Worm (Caenorhabditis elegans): ENCODE data around the gene F49C12.2.

- TF ChIP-seq hlh-15 (tag; optimal IDR thresholded peaks at IDR 0.05) (no peak), madf-2 (tag; optimal IDR thresholded peaks at IDR 0.05) (no peak), elt-2 (tag; optimal IDR thresholded peaks at IDR 0.05) (no peak), ceh-9 (tag; optimal IDR thresholded peaks at IDR 0.05) (no peak), pag-3 (tag; optimal IDR thresholded peaks at IDR 0.05; ENCODE audit: borderline replicate concordance) (no peak)
These were observed 48.0 kb downstream of the F49C12.2 start, which contains the start of gene Y11D7A.8 for ce11 chrIV:9251079-9251478.
